Worm (Caenorhabditis elegans): Measurements from ENCODE around the gene T08D10.3.

ce11 chrX:11931559-11931958 is 23.7 kb upstream of the T08D10.3 start, which contains the start of gene dot-1.4:
- TF ChIP-seq nfya-1 (tag; optimal IDR thresholded peaks at IDR 0.05; ENCODE audit: borderline replicate concordance, insufficient read depth) (no peak), egrh-3 (GFP tag; IDR thresholded peaks at IDR 0.05) (no peak), unc-130 (GFP tag; optimal IDR thresholded peaks at IDR 0.05) (no peak), lsy-27 (tag; optimal IDR thresholded peaks at IDR 0.05; ENCODE audit: borderline replicate concordance, insufficient read depth) (no peak), sptf-2 (GFP tag; optimal IDR thresholded peaks at IDR 0.05) (no peak), efl-1 (GFP tag; optimal IDR thresholded peaks at IDR 0.05) (no peak), F23B12.7 (tag; optimal IDR thresholded peaks at IDR 0.05; ENCODE audit: insufficient read depth) (no peak), nhr-90 (tag; optimal IDR thresholded peaks at IDR 0.05) (no peak), attf-6 (GFP tag; IDR thresholded peaks at IDR 0.05) (no peak), B0019.2 (GFP tag; conservative IDR thresholded peaks at IDR 0.05) (no peak), tbp1 (GFP tag; optimal IDR thresholded peaks at IDR 0.05) (no peak)

Measured in whole organism, young adult.